Worm (Caenorhabditis elegans) whole organism, L2 larva: Measurements from ENCODE around the gene clec-34.

Experiments used
- ceh-82 ChIP-seq: fragments of 150-350 bp; optimal IDR thresholded peaks from 2 replicates; lab custom pipeline; 2014; ENCODE audit warnings: missing biosample characterization, missing genetic modification characterization
- unc-39 ChIP-seq: fragments of 150-350 bp; optimal IDR thresholded peaks from 2 replicates; lab custom pipeline; 2014; ENCODE audit warnings: missing biosample characterization, missing genetic modification characterization

DNA sequence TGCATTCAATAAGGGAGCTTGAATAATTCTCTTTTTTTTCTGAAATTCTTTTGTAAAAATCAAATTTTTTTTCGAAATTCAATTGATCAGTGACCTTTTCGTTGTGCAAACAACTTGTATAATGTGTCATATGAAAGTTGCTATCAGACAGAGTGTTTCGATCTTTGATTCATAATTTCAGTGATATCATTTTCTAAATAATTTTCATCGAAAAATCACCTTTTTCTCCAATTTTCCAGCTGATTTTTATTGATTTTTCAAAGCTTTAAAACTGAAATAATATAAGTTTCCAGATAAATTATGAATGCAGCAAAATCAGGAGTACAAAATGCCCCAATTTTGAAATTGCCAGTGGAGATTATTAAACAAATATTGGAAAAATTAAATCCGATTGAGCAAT, 7.1 kb upstream of the clec-34 start, which contains the start of gene fbxa-127:
- TF ChIP-seq ceh-82 (no peak), unc-39 (tag; lab: Kevin White, UChicago) (no peak)
